Worm (Caenorhabditis elegans): ENCODE results near the gene F18E3.10.

DNA sequence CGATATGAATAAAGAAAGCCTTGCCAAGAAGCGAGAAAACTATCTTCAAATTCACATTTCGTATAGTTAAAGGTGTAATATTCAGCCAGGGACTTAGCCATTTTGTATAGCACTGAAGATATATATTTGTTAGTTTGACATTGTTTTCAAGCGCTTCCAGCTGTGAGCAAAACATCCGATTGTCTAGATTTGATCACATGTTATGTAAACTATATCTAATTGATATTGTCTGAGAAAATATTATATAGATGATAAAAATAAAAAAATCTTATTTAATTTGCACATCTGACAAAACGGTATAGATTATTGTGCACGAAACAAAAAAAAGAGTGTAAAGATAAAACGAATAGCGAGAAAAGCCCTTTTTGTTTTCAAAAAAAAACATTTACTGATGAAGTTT, 40.5 kb upstream of the F18E3.10 start, which contains the start of gene srh-89:
- no peak for TF ChIP-seq flt-1 (GFP tag; IDR thresholded peaks at IDR 0.05)
- TF ChIP-seq ets-7 (tag; optimal IDR thresholded peaks at IDR 0.05): no peak
- no peak for TF ChIP-seq ama-1 (optimal IDR thresholded peaks at IDR 0.05)

All from whole organism, early embryonic.